Fruit fly (Drosophila melanogaster) whole organism, embryonic: ENCODE measurements around the gene Gmap.

Experiments used
- CG11247 ChIP-seq: fragments of 200-800 bp; sonication (Bioruptor generic); IDR thresholded peaks from 2 replicates; pipeline ENCODE4 v1.3.6; 2022; ENCODE audit warnings: missing biosample characterization, missing genetic modification characterization
- CG12744 ChIP-seq: fragments of 200-800 bp; sonication (Bioruptor generic); optimal IDR thresholded peaks from 2 replicates; lab custom pipeline; 2016; ENCODE audit warnings: missing biosample characterization, missing genetic modification characterization
- CG12942 ChIP-seq: fragments of 200-800 bp; sonication (Bioruptor generic); optimal IDR thresholded peaks from 3 replicates; lab custom pipeline; 2016; ENCODE audit warnings: missing biosample characterization, missing genetic modification characterization
- CG13624 ChIP-seq: fragments of 200-800 bp; sonication (Bioruptor generic); optimal IDR thresholded peaks from 2 replicates; lab custom pipeline; 2016; ENCODE audit warnings: missing biosample characterization, missing genetic modification characterization
- CG14441 ChIP-seq: fragments of 200-800 bp; sonication (Bioruptor generic); IDR thresholded peaks from 2 replicates; pipeline ENCODE4 v1.3.6; 2022; ENCODE audit warnings: missing biosample characterization, missing genetic modification characterization
- CG14667 ChIP-seq: fragments of 200-800 bp; sonication (Bioruptor generic); IDR thresholded peaks from 2 replicates; pipeline ENCODE4 v1.3.6; 2022; ENCODE audit warnings: missing biosample characterization, missing genetic modification characterization
- CG14860 ChIP-seq: fragments of 200-800 bp; sonication (Bioruptor generic); IDR thresholded peaks from 3 replicates; pipeline ENCODE4 v1.3.6; 2022; ENCODE audit warnings: missing biosample characterization, missing genetic modification characterization; ENCODE audit not compliant: partially characterized antibody
- CG17361 ChIP-seq: fragments of 200-800 bp; sonication (Bioruptor generic); IDR thresholded peaks from 3 replicates; pipeline ENCODE4 v1.3.6; 2022; ENCODE audit warnings: missing biosample characterization, missing genetic modification characterization
- CG17829 ChIP-seq: fragments of 200-800 bp; optimal IDR thresholded peaks from 2 replicates; lab custom pipeline; 2019; ENCODE audit warnings: missing biosample characterization, mild to moderate bottlenecking, missing genetic modification characterization, moderate library complexity
- CG1792 ChIP-seq: fragments of 200-800 bp; sonication (Bioruptor generic); optimal IDR thresholded peaks from 2 replicates; lab custom pipeline; 2016; ENCODE audit warnings: missing biosample characterization, missing genetic modification characterization
- CG2120 ChIP-seq: fragments of 200-800 bp; sonication (Bioruptor generic); optimal IDR thresholded peaks from 3 replicates; lab custom pipeline; 2016; ENCODE audit warnings: missing biosample characterization, missing genetic modification characterization
- CG2199 ChIP-seq: fragments of 200-800 bp; sonication (Bioruptor generic); IDR thresholded peaks from 3 replicates; pipeline ENCODE4 v1.3.6; 2022; ENCODE audit warnings: missing biosample characterization, missing genetic modification characterization
- CG3163 ChIP-seq: fragments of 200-800 bp; sonication (Bioruptor generic); optimal IDR thresholded peaks from 3 replicates; lab custom pipeline; 2016; ENCODE audit warnings: missing biosample characterization, missing genetic modification characterization
- CG32767 ChIP-seq: fragments of 200-800 bp; sonication (Bioruptor generic); IDR thresholded peaks from 2 replicates; pipeline ENCODE4 v1.3.6; 2022; ENCODE audit warnings: missing biosample characterization, missing genetic modification characterization
- CG3847 ChIP-seq: fragments of 200-800 bp; sonication (Bioruptor generic); IDR thresholded peaks from 2 replicates; pipeline ENCODE4 v1.3.6; 2022; ENCODE audit warnings: missing biosample characterization, missing genetic modification characterization
- CG4707 ChIP-seq: fragments of 200-800 bp; sonication (Bioruptor generic); optimal IDR thresholded peaks from 2 replicates; lab custom pipeline; 2018; ENCODE audit warnings: missing biosample characterization, mild to moderate bottlenecking, missing genetic modification characterization, moderate library complexity
- CG7372 ChIP-seq: fragments of 200-800 bp; sonication (Bioruptor generic); IDR thresholded peaks from 2 replicates; pipeline ENCODE4 v1.3.6; 2022; ENCODE audit warnings: missing biosample characterization, missing genetic modification characterization
- CG8290 ChIP-seq, 3 experiments: fragments of 200-800 bp; sonication (Bioruptor generic); optimal IDR thresholded peaks; 2 replicates each; lab custom pipeline; 2016 to 2019; ENCODE audit warnings: missing biosample characterization in 3 of 3, missing genetic modification characterization in 3 of 3, mild to moderate bottlenecking in 2 of 3, moderate library complexity in 1 of 3
- CG8765 ChIP-seq: fragments of 200-800 bp; sonication (Bioruptor generic); IDR thresholded peaks from 2 replicates; pipeline ENCODE4 v1.3.6; 2022; ENCODE audit warnings: missing biosample characterization, missing genetic modification characterization
- CG9727 ChIP-seq: fragments of 200-800 bp; sonication (Bioruptor generic); optimal IDR thresholded peaks from 3 replicates; lab custom pipeline; 2017; ENCODE audit warnings: missing biosample characterization, mild to moderate bottlenecking, missing genetic modification characterization
- CkIIα-i1 ChIP-seq: fragments of 200-800 bp; sonication (Bioruptor generic); IDR thresholded peaks from 2 replicates; pipeline ENCODE4 v1.3.6; 2022; ENCODE audit warnings: missing biosample characterization, missing genetic modification characterization
- CoRest ChIP-seq: fragments of 200-800 bp; sonication (Bioruptor generic); optimal IDR thresholded peaks from 3 replicates; lab custom pipeline; 2018; ENCODE audit warnings: missing biosample characterization, mild to moderate bottlenecking, missing genetic modification characterization, moderate library complexity
- Dad ChIP-seq: fragments of 200-800 bp; sonication (Bioruptor generic); optimal IDR thresholded peaks from 3 replicates; lab custom pipeline; 2016; ENCODE audit warnings: missing biosample characterization, missing genetic modification characterization
- Dbx ChIP-seq: fragments of 200-800 bp; sonication (Bioruptor generic); IDR thresholded peaks from 3 replicates; pipeline ENCODE4 v1.3.6; 2022; ENCODE audit warnings: missing biosample characterization, missing genetic modification characterization
- Dip2 ChIP-seq: fragments of 200-800 bp; sonication (Bioruptor generic); IDR thresholded peaks from 2 replicates; pipeline ENCODE4 v1.3.6; 2022; ENCODE audit warnings: missing biosample characterization, missing genetic modification characterization
- Eip74EF ChIP-seq, 2 experiments: fragments of 200-800 bp in 1 of 2; fragments of >200 bp in 1 of 2; sonication (Bioruptor generic) in 1 of 2; optimal IDR thresholded peaks; 2 replicates each; lab custom pipeline; 2017 to 2019; ENCODE audit warnings: missing biosample characterization in 2 of 2, missing genetic modification characterization in 2 of 2, mild to moderate bottlenecking in 1 of 2, moderate library complexity in 1 of 2
- HLH4C ChIP-seq: fragments of 200-800 bp; sonication (Bioruptor generic); IDR thresholded peaks from 3 replicates; pipeline ENCODE4 v1.3.6; 2022; ENCODE audit warnings: missing biosample characterization, missing genetic modification characterization; ENCODE audit not compliant: partially characterized antibody
- Hsf ChIP-seq: fragments of 200-800 bp; sonication (Bioruptor generic); optimal IDR thresholded peaks from 3 replicates; lab custom pipeline; 2016; ENCODE audit warnings: missing biosample characterization, missing genetic modification characterization
- Kr ChIP-seq: fragments of 200-800 bp; sonication (Bioruptor generic); optimal IDR thresholded peaks from 2 replicates; lab custom pipeline; 2017; ENCODE audit warnings: missing biosample characterization, mild to moderate bottlenecking, missing genetic modification characterization
- Mes4 ChIP-seq: fragments of 200-800 bp; sonication (Bioruptor generic); optimal IDR thresholded peaks from 2 replicates; lab custom pipeline; 2016; ENCODE audit warnings: missing biosample characterization, missing genetic modification characterization
- NfI ChIP-seq: fragments of 200-800 bp; sonication (Bioruptor generic); optimal IDR thresholded peaks from 3 replicates; lab custom pipeline; 2018; ENCODE audit warnings: missing biosample characterization, mild to moderate bottlenecking, missing genetic modification characterization, moderate library complexity
- Optix ChIP-seq: fragments of 200-800 bp; sonication (Bioruptor generic); IDR thresholded peaks from 3 replicates; pipeline ENCODE4 v1.3.6; 2022; ENCODE audit warnings: missing biosample characterization, missing genetic modification characterization
- al ChIP-seq: fragments of 200-800 bp; sonication (Bioruptor generic); IDR thresholded peaks from 2 replicates; pipeline ENCODE4 v1.3.6; 2022; ENCODE audit warnings: missing biosample characterization, missing genetic modification characterization
- ap ChIP-seq: fragments of 200-800 bp; sonication (Bioruptor generic); IDR thresholded peaks from 2 replicates; pipeline ENCODE4 v1.3.6; 2022; ENCODE audit warnings: missing biosample characterization, missing genetic modification characterization
- ase ChIP-seq: fragments of 200-800 bp; sonication (Bioruptor generic); IDR thresholded peaks from 3 replicates; pipeline ENCODE4 v1.3.6; 2022; ENCODE audit warnings: missing biosample characterization, missing genetic modification characterization
- ato ChIP-seq: fragments of 200-800 bp; sonication (Bioruptor generic); IDR thresholded peaks from 2 replicates; pipeline ENCODE4 v1.3.6; 2022; ENCODE audit warnings: missing biosample characterization, missing genetic modification characterization; ENCODE audit not compliant: partially characterized antibody
- cg ChIP-seq: fragments of 200-800 bp; sonication (Bioruptor generic); optimal IDR thresholded peaks from 3 replicates; lab custom pipeline; 2019; ENCODE audit warnings: missing biosample characterization, mild to moderate bottlenecking, missing genetic modification characterization, moderate library complexity
- corto ChIP-seq: fragments of 200-800 bp; sonication (Bioruptor generic); optimal IDR thresholded peaks from 2 replicates; lab custom pipeline; 2016; ENCODE audit warnings: missing biosample characterization, mild to moderate bottlenecking, missing genetic modification characterization, moderate library complexity
- crol ChIP-seq: fragments of 200-800 bp; sonication (Bioruptor generic); IDR thresholded peaks from 2 replicates; pipeline ENCODE4 v1.3.6; 2022; ENCODE audit warnings: missing biosample characterization, missing genetic modification characterization
- crp ChIP-seq, 2 experiments: fragments of 200-800 bp; sonication (Bioruptor generic); optimal IDR thresholded peaks; 2 replicates in 1 of 2; 3 replicates in 1 of 2; lab custom pipeline; 2017; ENCODE audit warnings: missing biosample characterization in 2 of 2, missing genetic modification characterization in 2 of 2, mild to moderate bottlenecking in 1 of 2, moderate library complexity in 1 of 2
- dm ChIP-seq: fragments of 200-800 bp; sonication (Bioruptor generic); optimal IDR thresholded peaks from 3 replicates; lab custom pipeline; 2016; ENCODE audit warnings: missing biosample characterization, missing genetic modification characterization
- hbn ChIP-seq: fragments of 200-800 bp; sonication (Bioruptor generic); IDR thresholded peaks from 2 replicates; pipeline ENCODE4 v1.3.6; 2022; ENCODE audit warnings: missing biosample characterization, missing genetic modification characterization; ENCODE audit not compliant: partially characterized antibody
- hth ChIP-seq: fragments of >200 bp; optimal IDR thresholded peaks from 2 replicates; lab custom pipeline; 2017; ENCODE audit warnings: inconsistent platforms
- lbe ChIP-seq: fragments of 200-800 bp; sonication (Bioruptor generic); optimal IDR thresholded peaks from 2 replicates; lab custom pipeline; 2016; ENCODE audit warnings: missing biosample characterization, mild to moderate bottlenecking, missing genetic modification characterization
- maf-S ChIP-seq: fragments of 200-800 bp; sonication (Bioruptor generic); optimal IDR thresholded peaks from 2 replicates; lab custom pipeline; 2016; ENCODE audit warnings: missing biosample characterization, missing genetic modification characterization
- mirr ChIP-seq: fragments of 200-800 bp; sonication (Bioruptor generic); optimal IDR thresholded peaks from 3 replicates; lab custom pipeline; 2018; ENCODE audit warnings: missing biosample characterization, mild to moderate bottlenecking, missing genetic modification characterization
- pan ChIP-seq, 4 experiments: fragments of >200 bp in 3 of 4; fragments of 200-800 bp in 1 of 4; sonication (Bioruptor generic) in 1 of 4; optimal IDR thresholded peaks in 3 of 4; IDR thresholded peaks in 1 of 4; 2 replicates each; pipeline versions ENCODE4 v1.3.6 to Lab custom; 2017 to 2022; ENCODE audit warnings: missing biosample characterization in 2 of 4, missing genetic modification characterization in 2 of 4, mixed read lengths in 1 of 4
- pnt ChIP-seq: fragments of 200-800 bp; sonication (Bioruptor generic); optimal IDR thresholded peaks from 3 replicates; lab custom pipeline; 2016; ENCODE audit warnings: missing biosample characterization, missing genetic modification characterization
- schlank ChIP-seq: fragments of 200-800 bp; sonication (Bioruptor generic); optimal IDR thresholded peaks from 2 replicates; lab custom pipeline; 2018; ENCODE audit warnings: missing biosample characterization, mild to moderate bottlenecking, missing genetic modification characterization
- so ChIP-seq: fragments of 200-800 bp; sonication (Bioruptor generic); IDR thresholded peaks from 3 replicates; pipeline ENCODE4 v1.3.6; 2022; ENCODE audit warnings: missing biosample characterization, missing genetic modification characterization
- ttk ChIP-seq: fragments of 200-800 bp; sonication (Bioruptor generic); IDR thresholded peaks from 2 replicates; pipeline ENCODE4 v2.1.2; 2022; ENCODE audit warnings: missing biosample characterization, missing genetic modification characterization

The Gmap gene

DNA sequence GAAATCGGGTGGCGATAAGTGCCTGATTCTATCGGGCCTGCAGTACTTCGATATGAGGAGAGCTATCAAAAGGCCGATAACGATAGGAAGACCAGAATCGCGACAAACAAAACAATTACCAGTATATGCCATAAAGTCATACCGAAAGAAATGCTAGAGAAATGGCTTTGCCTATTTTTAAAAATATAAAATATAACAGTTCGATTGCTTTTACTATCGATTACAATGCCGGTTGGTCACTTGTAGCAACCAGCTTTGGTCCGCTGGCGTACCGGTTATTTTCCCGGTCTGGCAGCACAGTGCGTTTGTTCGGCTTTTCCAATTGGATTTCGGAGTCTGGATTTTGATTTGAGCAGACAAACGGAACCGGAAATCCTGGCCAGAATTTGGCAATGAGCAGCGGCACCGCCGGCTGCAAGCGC is 24.3 kb upstream of the Gmap start, which contains the start of the genes shtd, CG6294 and CG6299 (continued):
- TF ChIP-seq CG3847 (GFP tag; lab: Robert Waterston, UW) (peak; percentile 59), so (GFP tag; lab: Robert Waterston, UW) (no peak), CkIIα-i1 (GFP tag; lab: Robert Waterston, UW) (no peak), HLH4C (GFP tag; lab: Robert Waterston, UW) (peak; percentile 100), Eip74EF (GFP tag; optimal IDR thresholded peaks at IDR 0.05; lab: Kevin White, UChicago) (no peak), CG14860 (peak; percentile 99), hbn (GFP tag; lab: Robert Waterston, UW) (peak; percentile 79), CG9727 (GFP tag; lab: Kevin White, UChicago) (peak; percentile 27), crp (GFP tag; optimal IDR thresholded peaks at IDR 0.05; lab: Kevin White, UChicago) (peak in 1 of 2 experiments; percentile 70), cg (GFP tag; lab: Kevin White, UChicago) (no peak), pnt (GFP tag; lab: Kevin White, UChicago) (no peak), CG8290 (GFP tag; optimal IDR thresholded peaks at IDR 0.05; lab: Kevin White, UChicago) (peak; percentile 60), CG8290 (tag; optimal IDR thresholded peaks at IDR 0.05; lab: Kevin White, UChicago) (no peak), ap (GFP tag; lab: Robert Waterston, UW) (no peak), Mes4 (GFP tag; lab: Kevin White, UChicago) (no peak), CG12942 (GFP tag; lab: Kevin White, UChicago) (no peak), mirr (GFP tag; lab: Kevin White, UChicago) (no peak), CG14667 (GFP tag; lab: Robert Waterston, UW) (no peak), CG12744 (no peak), corto (no peak), CG17829 (tag; lab: Kevin White, UChicago) (peak; percentile 48), CG7372 (GFP tag; lab: Robert Waterston, UW) (no peak), crol (GFP tag; lab: Robert Waterston, UW) (no peak), CG3163 (GFP tag; lab: Kevin White, UChicago) (no peak), maf-S (no peak), al (GFP tag; lab: Robert Waterston, UW) (no peak), lbe (GFP tag; lab: Kevin White, UChicago) (no peak), NfI (no peak), CG2120 (peak; percentile 24), CG11247 (GFP tag; lab: Robert Waterston, UW) (no peak), ase (no peak), Optix (no peak), dm (GFP tag; lab: Kevin White, UChicago) (no peak), Kr (GFP tag; lab: Kevin White, UChicago) (no peak), Hsf (GFP tag; lab: Kevin White, UChicago) (no peak), CG14441 (no peak), CG17361 (GFP tag; lab: Robert Waterston, UW) (no peak; the same call in 2 of the 3 replicates), CG8765 (GFP tag; lab: Robert Waterston, UW) (no peak), hth (lab: Kevin White, UChicago) (no peak), CG32767 (GFP tag; lab: Robert Waterston, UW) (no peak), CG1792 (no peak), CG13624 (GFP tag; lab: Kevin White, UChicago) (no peak), Dip2 (GFP tag; lab: Robert Waterston, UW) (no peak), CG2199 (no peak), schlank (tag; lab: Kevin White, UChicago) (no peak), CoRest (tag; lab: Kevin White, UChicago) (peak; percentile 58), CG4707 (GFP tag; lab: Kevin White, UChicago) (no peak), ttk (GFP tag; lab: Robert Waterston, UW) (no peak), ato (GFP tag; lab: Robert Waterston, UW) (peak; percentile 98), Dbx (GFP tag; lab: Robert Waterston, UW) (0 out of 3 replicates have a peak, but pooled peaks have one; percentile 13), Dad (GFP tag; lab: Kevin White, UChicago) (no peak), pan (optimal IDR thresholded peaks at IDR 0.05; lab: Kevin White, UChicago) (no peak), pan (GFP tag; optimal IDR thresholded peaks at IDR 0.05 in 1 of 2, IDR thresholded peaks at IDR 0.05 in 1 of 2) (no peak)
